Worm (Caenorhabditis elegans): Measurements from ENCODE around the gene Y51H7C.9.

DNA sequence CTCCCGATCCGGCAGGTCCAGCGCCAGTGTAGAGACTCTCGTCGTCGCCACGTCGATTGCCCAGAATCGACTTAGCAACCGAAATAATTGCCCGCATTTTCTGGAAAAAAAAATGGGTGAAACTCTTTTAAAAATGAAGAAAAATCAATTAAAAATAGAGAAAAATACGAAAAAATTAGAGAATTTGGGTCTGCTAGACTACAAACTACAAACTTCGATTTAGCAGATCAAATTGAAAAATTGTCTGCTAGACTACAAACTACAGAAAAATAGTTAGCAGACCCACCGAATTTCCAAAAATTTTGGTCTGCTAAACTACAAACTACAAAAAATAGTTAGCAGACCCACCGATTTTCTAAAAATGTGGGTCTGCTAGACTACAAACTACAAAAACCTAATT lies 36.4 kb downstream of the Y51H7C.9 start, which contains the start of gene rog-1:
- TF ChIP-seq ztf-29 (GFP tag; IDR thresholded peaks at IDR 0.05): no peak
- no peak for TF ChIP-seq tab-1 (GFP tag; IDR thresholded peaks at IDR 0.05)
- TF ChIP-seq ref-1 (GFP tag; conservative IDR thresholded peaks at IDR 0.05): no peak
- no peak for TF ChIP-seq med-1 (GFP tag; optimal IDR thresholded peaks at IDR 0.05; ENCODE audit: insufficient read depth)
- TF ChIP-seq flt-1 (GFP tag; IDR thresholded peaks at IDR 0.05): no peak

All from whole organism, midembryonic.